Worm (Caenorhabditis elegans) whole organism, young adult: Measurements from ENCODE around the gene F43D2.7.

Experiments used
- B0261.1 ChIP-seq: sonication (generic microtip); optimal IDR thresholded peaks from 2 replicates; lab custom pipeline; 2016; ENCODE audit warnings: mild to moderate bottlenecking, missing genetic modification characterization, moderate library complexity, missing compliant biosample characterization
- B0336.3 ChIP-seq: fragments of 200-800 bp; sonication (Bioruptor generic); IDR thresholded peaks from 2 replicates; pipeline ENCODE4 v1.3.6; 2022; ENCODE audit warnings: missing genetic modification characterization, missing compliant biosample characterization
- egl-18 ChIP-seq: fragments of 200-800 bp; sonication (Bioruptor generic); IDR thresholded peaks from 2 replicates; pipeline ENCODE4 v1.3.6; 2022; ENCODE audit warnings: missing genetic modification reagents, missing genetic modification characterization, missing compliant biosample characterization
- lag-1 ChIP-seq: fragments of 200-800 bp; sonication (Bioruptor generic); IDR thresholded peaks from 2 replicates; pipeline ENCODE4 v1.3.6; 2022; ENCODE audit warnings: missing genetic modification reagents, missing genetic modification characterization, missing compliant biosample characterization
- madf-10 ChIP-seq: sonication (generic microtip); optimal IDR thresholded peaks from 2 replicates; lab custom pipeline; 2016; ENCODE audit warnings: mild to moderate bottlenecking, missing genetic modification characterization, missing compliant biosample characterization
- tbp1 ChIP-seq: fragments of 200-800 bp; sonication (Bioruptor generic); optimal IDR thresholded peaks from 2 replicates; lab custom pipeline; 2018; ENCODE audit warnings: mild to moderate bottlenecking, missing genetic modification characterization, missing compliant biosample characterization

ce11 chrV:14688097-14688912 is 48.3 kb upstream of the F43D2.7 start, which contains the start of gene C47E8.11:
- TF ChIP-seq egl-18 (GFP tag; lab: Robert Waterston, UW) = no peak
- TF ChIP-seq lag-1 (GFP tag; lab: Robert Waterston, UW) = peak; percentile 6; the same call in 1 of the 2 replicates
- TF ChIP-seq tbp1 = peak; percentile 67
- TF ChIP-seq madf-10 (tag; lab: Kevin White, UChicago) = peak; percentile 60
- peak; percentile 6 for TF ChIP-seq B0261.1 (tag; lab: Kevin White, UChicago)
- peak; percentile 86 for TF ChIP-seq B0336.3 (GFP tag; lab: Robert Waterston, UW)
